Worm (Caenorhabditis elegans) whole organism, early embryonic: Measurements from ENCODE around the gene elc-2.

ENCODE experiments used
- B0310.2 ChIP-seq: sonication (generic microtip); optimal IDR thresholded peaks from 2 replicates; lab custom pipeline; 2016; ENCODE audit warnings: mild to moderate bottlenecking, missing genetic modification characterization, missing compliant biosample characterization
- F13C5.2 ChIP-seq: sonication (generic microtip); optimal IDR thresholded peaks from 2 replicates; lab custom pipeline; 2017; ENCODE audit warnings: mild to moderate bottlenecking, missing genetic modification characterization, inconsistent platforms, missing compliant biosample characterization
- aly-1 ChIP-seq: sonication (generic microtip); optimal IDR thresholded peaks from 2 replicates; lab custom pipeline; 2016; ENCODE audit warnings: missing genetic modification characterization, missing compliant biosample characterization
- ama-1 ChIP-seq: fragments of 150-350 bp; optimal IDR thresholded peaks from 2 replicates; lab custom pipeline; 2014
- ceh-13 ChIP-seq: fragments of 200-800 bp; sonication (Bioruptor generic); optimal IDR thresholded peaks from 2 replicates; lab custom pipeline; 2018; ENCODE audit warnings: mild to moderate bottlenecking, missing genetic modification characterization, missing compliant biosample characterization
- ceh-36 ChIP-seq: sonication (generic microtip); optimal IDR thresholded peaks from 2 replicates; lab custom pipeline; 2016; ENCODE audit warnings: missing genetic modification characterization, inconsistent platforms, missing compliant biosample characterization
- ets-7 ChIP-seq: sonication (generic microtip); optimal IDR thresholded peaks from 2 replicates; lab custom pipeline; 2016; ENCODE audit warnings: missing genotype, missing genetic modification characterization, missing compliant biosample characterization
- flt-1 ChIP-seq: fragments of 200-800 bp; sonication (Bioruptor generic); IDR thresholded peaks from 2 replicates; pipeline ENCODE4 v1.3.6; 2022; ENCODE audit warnings: missing genetic modification characterization, missing compliant biosample characterization
- hmbx-1 ChIP-seq: sonication (generic microtip); optimal IDR thresholded peaks from 2 replicates; lab custom pipeline; 2016; ENCODE audit warnings: mild to moderate bottlenecking, missing genetic modification characterization, missing compliant biosample characterization
- hmg-4 ChIP-seq: fragments of 200-800 bp; sonication (Bioruptor generic); optimal IDR thresholded peaks from 2 replicates; lab custom pipeline; 2018; ENCODE audit warnings: mild to moderate bottlenecking, missing genetic modification characterization, missing compliant biosample characterization
- hnd-1 ChIP-seq: sonication (generic microtip); optimal IDR thresholded peaks from 2 replicates; lab custom pipeline; 2016; ENCODE audit warnings: missing genetic modification characterization, missing compliant biosample characterization
- pes-1 ChIP-seq: fragments of 200-800 bp; sonication (Bioruptor generic); IDR thresholded peaks from 2 replicates; pipeline ENCODE4 v1.3.6; 2022; ENCODE audit warnings: missing genetic modification reagents, missing genetic modification characterization, missing compliant biosample characterization
- scrt-1 ChIP-seq: fragments of 200-800 bp; sonication (Bioruptor generic); IDR thresholded peaks from 2 replicates; pipeline ENCODE4 v1.3.6; 2022; ENCODE audit warnings: missing genetic modification characterization, missing compliant biosample characterization
- sea-1 ChIP-seq: fragments of 200-800 bp; sonication (Bioruptor generic); conservative IDR thresholded peaks from 2 replicates; pipeline ENCODE4 v1.3.6; 2022; ENCODE audit warnings: missing genetic modification characterization, missing compliant biosample characterization
- tbx-11 ChIP-seq: fragments of 200-800 bp; sonication (Bioruptor generic); IDR thresholded peaks from 2 replicates; pipeline ENCODE4 v1.3.6; 2022; ENCODE audit warnings: missing genetic modification characterization, missing compliant biosample characterization
- tbx-37 ChIP-seq: fragments of 200-800 bp; sonication (Bioruptor generic); conservative IDR thresholded peaks from 2 replicates; pipeline ENCODE4 v1.3.6; 2022; ENCODE audit warnings: missing genetic modification reagents, missing genetic modification characterization, missing compliant biosample characterization
- tra-4 ChIP-seq: sonication (generic microtip); optimal IDR thresholded peaks from 2 replicates; lab custom pipeline; 2017; ENCODE audit warnings: missing genetic modification characterization, missing compliant biosample characterization

Gene elc-2

ce11 chrX:1777988-1778387 is at the start of gene elc-2:
elc-2 (minus strand) TSS chrX:1778088.
- TF ChIP-seq flt-1 (GFP tag; lab: Robert Waterston, UW) (no peak), hnd-1 (tag; lab: Kevin White, UChicago) (no peak), tra-4 (tag; lab: Kevin White, UChicago) (no peak), F13C5.2 (tag; lab: Kevin White, UChicago) (no peak), ceh-13 (GFP tag; lab: Kevin White, UChicago) (no peak), scrt-1 (GFP tag; lab: Robert Waterston, UW) (no peak), hmg-4 (GFP tag; lab: Kevin White, UChicago) (no peak), ama-1 (lab: Kevin White, UChicago) (no peak), ceh-36 (tag; lab: Kevin White, UChicago) (no peak), sea-1 (GFP tag; lab: Robert Waterston, UW) (no peak), B0310.2 (no peak)

- TF ChIP-seq tbx-11 (GFP tag; lab: Robert Waterston, UW) (no peak), hmbx-1 (tag; lab: Kevin White, UChicago) (no peak), flt-1 (GFP tag; lab: Robert Waterston, UW) (no peak), ceh-13 (GFP tag; lab: Kevin White, UChicago) (no peak), B0310.2 (no peak), scrt-1 (GFP tag; lab: Robert Waterston, UW) (no peak), tbx-37 (GFP tag; lab: Robert Waterston, UW) (no peak), aly-1 (tag; lab: Kevin White, UChicago) (no peak), ceh-36 (tag; lab: Kevin White, UChicago) (no peak), sea-1 (GFP tag; lab: Robert Waterston, UW) (no peak)
Measured at ce11 chrX:1826166-1826565, 48.3 kb upstream of the elc-2 start, which contains the start of gene C14E2.1. C14E2.1 (plus strand) TSS chrX:1826466.

- TF ChIP-seq sea-1 (GFP tag; lab: Robert Waterston, UW) = no peak
- TF ChIP-seq hmbx-1 (tag; lab: Kevin White, UChicago) = no peak
- TF ChIP-seq hnd-1 (tag; lab: Kevin White, UChicago) = no peak
- TF ChIP-seq ceh-13 (GFP tag; lab: Kevin White, UChicago) = no peak
- no peak for TF ChIP-seq hmg-4 (GFP tag; lab: Kevin White, UChicago)
- TF ChIP-seq B0310.2 = no peak
- no peak for TF ChIP-seq tra-4 (tag; lab: Kevin White, UChicago)
- TF ChIP-seq tbx-37 (GFP tag; lab: Robert Waterston, UW) = no peak
- TF ChIP-seq F13C5.2 (tag; lab: Kevin White, UChicago) = no peak
- TF ChIP-seq ama-1 (lab: Kevin White, UChicago) = no peak
- TF ChIP-seq ets-7 (tag; lab: Kevin White, UChicago) = no peak
- no peak for TF ChIP-seq aly-1 (tag; lab: Kevin White, UChicago)
- TF ChIP-seq tbx-11 (GFP tag; lab: Robert Waterston, UW) = no peak
- no peak for TF ChIP-seq flt-1 (GFP tag; lab: Robert Waterston, UW)
- no peak for TF ChIP-seq scrt-1 (GFP tag; lab: Robert Waterston, UW)
- TF ChIP-seq pes-1 (GFP tag; lab: Robert Waterston, UW) = no peak
- TF ChIP-seq ceh-36 (tag; lab: Kevin White, UChicago) = no peak
Measured at ce11 chrX:1825290-1825832, 47.5 kb upstream of the elc-2 start, which contains the start of gene C14E2.5. C14E2.5 (minus strand) TSS chrX:1825340.

- TF ChIP-seq ets-7 (tag; lab: Kevin White, UChicago) = no peak
- TF ChIP-seq ceh-36 (tag; lab: Kevin White, UChicago) = no peak
- TF ChIP-seq sea-1 (GFP tag; lab: Robert Waterston, UW) = no peak
- TF ChIP-seq hnd-1 (tag; lab: Kevin White, UChicago) = no peak
Measured at ce11 chrX:1821235-1821634, 43.3 kb upstream of the elc-2 start, which contains the start of gene C14E2.4. C14E2.4 (minus strand) TSS chrX:1821335.

- TF ChIP-seq F13C5.2 (tag; lab: Kevin White, UChicago) (no peak), flt-1 (GFP tag; lab: Robert Waterston, UW) (no peak)
Measured at ce11 chrX:1816106-1816505, 38.2 kb upstream of the elc-2 start, which contains the start of gene C14E2.7. C14E2.7 (plus strand) TSS chrX:1816406.

ce11 chrX:1811436-1811835 is 33.5 kb upstream of the elc-2 start, which contains the start of gene C14E2.3:
C14E2.3 (minus strand) TSS chrX:1811536.
- TF ChIP-seq flt-1 (GFP tag; lab: Robert Waterston, UW) (no peak), tra-4 (tag; lab: Kevin White, UChicago) (no peak), ets-7 (tag; lab: Kevin White, UChicago) (no peak), tbx-37 (GFP tag; lab: Robert Waterston, UW) (no peak), aly-1 (tag; lab: Kevin White, UChicago) (no peak), hnd-1 (tag; lab: Kevin White, UChicago) (no peak), sea-1 (GFP tag; lab: Robert Waterston, UW) (no peak), B0310.2 (no peak)

ce11 chrX:1800980-1801506 is 23.2 kb upstream of the elc-2 start, which contains the start of gene C14E2.11:
C14E2.11 (plus strand) TSS chrX:1801456.
- TF ChIP-seq tra-4 (tag; lab: Kevin White, UChicago) = no peak
- TF ChIP-seq hmg-4 (GFP tag; lab: Kevin White, UChicago) = peak; percentile 31
- TF ChIP-seq pes-1 (GFP tag; lab: Robert Waterston, UW) = no peak

ce11 chrX:1798543-1798942 is 20.7 kb upstream of the elc-2 start:
- TF ChIP-seq scrt-1 (GFP tag; lab: Robert Waterston, UW) = no peak
- no peak for TF ChIP-seq B0310.2
- no peak for TF ChIP-seq sea-1 (GFP tag; lab: Robert Waterston, UW)
- TF ChIP-seq ceh-13 (GFP tag; lab: Kevin White, UChicago) = no peak
- TF ChIP-seq hmbx-1 (tag; lab: Kevin White, UChicago) = no peak
- no peak for TF ChIP-seq ets-7 (tag; lab: Kevin White, UChicago)
- TF ChIP-seq hmg-4 (GFP tag; lab: Kevin White, UChicago) = no peak
- no peak for TF ChIP-seq F13C5.2 (tag; lab: Kevin White, UChicago)
- no peak for TF ChIP-seq flt-1 (GFP tag; lab: Robert Waterston, UW)
- no peak for TF ChIP-seq ama-1 (lab: Kevin White, UChicago)
- TF ChIP-seq tbx-11 (GFP tag; lab: Robert Waterston, UW) = no peak
- TF ChIP-seq ceh-36 (tag; lab: Kevin White, UChicago) = no peak
- TF ChIP-seq hnd-1 (tag; lab: Kevin White, UChicago) = no peak
- TF ChIP-seq aly-1 (tag; lab: Kevin White, UChicago) = no peak
- TF ChIP-seq pes-1 (GFP tag; lab: Robert Waterston, UW) = no peak
